Worm (Caenorhabditis elegans): ENCODE results near the gene hmg-5.
"Not testable (repeated sequence)": the region's sequence is repeated elsewhere in the genome, so short reads cannot be mapped to it uniquely, and the experiment has no call there.

Gene hmg-5

ce11 chrIV:7641758-7642157 lies 4.3 kb downstream of the hmg-5 start, which contains the start of gene nep-16:
Gene nep-16 (minus strand): TSS chrIV:7641858.
- TF ChIP-seq F13C5.2 (tag; optimal IDR thresholded peaks at IDR 0.05) = no peak
- TF ChIP-seq hnd-1 (tag; optimal IDR thresholded peaks at IDR 0.05) = no peak

ce11 chrIV:7634578-7634977 lies 11.4 kb downstream of the hmg-5 start, which contains the start of gene warf-1:
Gene warf-1 (plus strand): TSS chrIV:7634786.
- not testable (repeated sequence) for TF ChIP-seq aly-1, hmbx-1, ets-7 (tag; optimal IDR thresholded peaks at IDR 0.05)

ce11 chrIV:7633020-7633419 lies 13.0 kb downstream of the hmg-5 start, which contains the start of gene plp-1:
Gene plp-1 (plus strand): TSS chrIV:7633360.
- TF ChIP-seq tra-4 (tag; optimal IDR thresholded peaks at IDR 0.05) = no peak

ce11 chrIV:7632535-7632934 lies 13.5 kb downstream of the hmg-5 start, which contains the start of gene F45E4.6:
Gene F45E4.6 (minus strand): TSS chrIV:7632548.
- TF ChIP-seq hnd-1 (tag; optimal IDR thresholded peaks at IDR 0.05) (no peak), flt-1 (GFP tag; IDR thresholded peaks at IDR 0.05) (no peak), tbx-37 (GFP tag; conservative IDR thresholded peaks at IDR 0.05) (no peak), pes-1 (GFP tag; IDR thresholded peaks at IDR 0.05) (no peak), sea-1 (GFP tag; conservative IDR thresholded peaks at IDR 0.05) (no peak), F13C5.2 (tag; optimal IDR thresholded peaks at IDR 0.05) (no peak), B0310.2 (tag; optimal IDR thresholded peaks at IDR 0.05) (no peak), ceh-13 (GFP tag; optimal IDR thresholded peaks at IDR 0.05) (no peak), ama-1 (optimal IDR thresholded peaks at IDR 0.05) (no peak), scrt-1 (GFP tag; IDR thresholded peaks at IDR 0.05) (no peak), hmg-4 (GFP tag; optimal IDR thresholded peaks at IDR 0.05) (no peak), ets-7 (tag; optimal IDR thresholded peaks at IDR 0.05) (no peak), tbx-11 (GFP tag; IDR thresholded peaks at IDR 0.05) (no peak), ceh-36 (tag; optimal IDR thresholded peaks at IDR 0.05) (no peak), hmbx-1 (tag; optimal IDR thresholded peaks at IDR 0.05) (no peak), tra-4 (tag; optimal IDR thresholded peaks at IDR 0.05) (no peak), aly-1 (tag; optimal IDR thresholded peaks at IDR 0.05) (no peak)

- TF ChIP-seq B0310.2 (tag; optimal IDR thresholded peaks at IDR 0.05) (no peak), sea-1 (GFP tag; conservative IDR thresholded peaks at IDR 0.05) (no peak), hmbx-1 (tag; optimal IDR thresholded peaks at IDR 0.05) (no peak), tra-4 (tag; optimal IDR thresholded peaks at IDR 0.05) (no peak), ets-7 (tag; optimal IDR thresholded peaks at IDR 0.05) (no peak), pes-1 (GFP tag; IDR thresholded peaks at IDR 0.05) (no peak)
Measured at ce11 chrIV:7628942-7629341, 17.1 kb downstream of the hmg-5 start, which contains the start of gene F45E4.5. Gene F45E4.5 (minus strand): TSS chrIV:7629042.

- TF ChIP-seq ceh-36 (tag; optimal IDR thresholded peaks at IDR 0.05) (no peak), B0310.2 (tag; optimal IDR thresholded peaks at IDR 0.05) (no peak), ceh-13 (GFP tag; optimal IDR thresholded peaks at IDR 0.05) (no peak), hnd-1 (tag; optimal IDR thresholded peaks at IDR 0.05) (no peak), pes-1 (GFP tag; IDR thresholded peaks at IDR 0.05) (no peak), tbx-11 (GFP tag; IDR thresholded peaks at IDR 0.05) (no peak), F13C5.2 (tag; optimal IDR thresholded peaks at IDR 0.05) (no peak), sea-1 (GFP tag; conservative IDR thresholded peaks at IDR 0.05) (no peak), hmg-4 (GFP tag; optimal IDR thresholded peaks at IDR 0.05) (no peak), tbx-37 (GFP tag; conservative IDR thresholded peaks at IDR 0.05) (no peak), aly-1 (tag; optimal IDR thresholded peaks at IDR 0.05) (no peak), flt-1 (GFP tag; IDR thresholded peaks at IDR 0.05) (no peak), ama-1 (optimal IDR thresholded peaks at IDR 0.05) (no peak), scrt-1 (GFP tag; IDR thresholded peaks at IDR 0.05) (no peak), ets-7 (tag; optimal IDR thresholded peaks at IDR 0.05) (no peak)
Measured at ce11 chrIV:7623868-7624267, 22.2 kb downstream of the hmg-5 start.

- TF ChIP-seq F13C5.2 (tag; optimal IDR thresholded peaks at IDR 0.05) (no peak), tra-4 (tag; optimal IDR thresholded peaks at IDR 0.05) (no peak), sea-1 (GFP tag; conservative IDR thresholded peaks at IDR 0.05) (no peak), pes-1 (GFP tag; IDR thresholded peaks at IDR 0.05) (no peak), B0310.2 (tag; optimal IDR thresholded peaks at IDR 0.05) (no peak), ets-7 (tag; optimal IDR thresholded peaks at IDR 0.05) (no peak), hmbx-1 (tag; optimal IDR thresholded peaks at IDR 0.05) (no peak), ama-1 (optimal IDR thresholded peaks at IDR 0.05) (no peak), tbx-37 (GFP tag; conservative IDR thresholded peaks at IDR 0.05) (no peak)
Measured at ce11 chrIV:7623078-7623477, 22.9 kb downstream of the hmg-5 start.

- TF ChIP-seq ama-1 (optimal IDR thresholded peaks at IDR 0.05) (no peak), flt-1 (GFP tag; IDR thresholded peaks at IDR 0.05) (no peak), tbx-11 (GFP tag; IDR thresholded peaks at IDR 0.05) (no peak), tbx-37 (GFP tag; conservative IDR thresholded peaks at IDR 0.05) (no peak), aly-1 (tag; optimal IDR thresholded peaks at IDR 0.05) (no peak), hmbx-1 (tag; optimal IDR thresholded peaks at IDR 0.05) (no peak), sea-1 (GFP tag; conservative IDR thresholded peaks at IDR 0.05) (no peak), hnd-1 (tag; optimal IDR thresholded peaks at IDR 0.05) (no peak), tra-4 (tag; optimal IDR thresholded peaks at IDR 0.05) (no peak), ceh-36 (tag; optimal IDR thresholded peaks at IDR 0.05) (no peak), B0310.2 (tag; optimal IDR thresholded peaks at IDR 0.05) (no peak), F13C5.2 (tag; optimal IDR thresholded peaks at IDR 0.05) (no peak), ceh-13 (GFP tag; optimal IDR thresholded peaks at IDR 0.05) (no peak), scrt-1 (GFP tag; IDR thresholded peaks at IDR 0.05) (no peak), pes-1 (GFP tag; IDR thresholded peaks at IDR 0.05) (no peak), ets-7 (tag; optimal IDR thresholded peaks at IDR 0.05) (no peak), hmg-4 (GFP tag; optimal IDR thresholded peaks at IDR 0.05) (no peak)
Measured at ce11 chrIV:7620450-7620849, 25.6 kb downstream of the hmg-5 start.

Measured in whole organism, early embryonic.